Worm (Caenorhabditis elegans): ENCODE data around the gene Y57G11B.3.

ce11 chrIV:14578650-14579193 lies 4.5 kb upstream of the Y57G11B.3 start, which contains the start of gene Y57G11B.8:
- TF ChIP-seq blmp-1 (tag; optimal IDR thresholded peaks at IDR 0.05) (no peak), nhr-237 (tag; optimal IDR thresholded peaks at IDR 0.05) (no peak), elt-1 (tag; optimal IDR thresholded peaks at IDR 0.05; ENCODE audit: borderline replicate concordance, insufficient read depth) (no peak), ztf-11 (tag; optimal IDR thresholded peaks at IDR 0.05) (no peak), lsy-2 (tag; optimal IDR thresholded peaks at IDR 0.05) (no peak), unc-62 (GFP tag; optimal IDR thresholded peaks at IDR 0.05) (no peak), nhr-12 (tag; optimal IDR thresholded peaks at IDR 0.05) (no peak), pha-4 (tag; optimal IDR thresholded peaks at IDR 0.05) (no peak), unc-39 (tag; optimal IDR thresholded peaks at IDR 0.05) (no peak)
